Fruit fly (Drosophila melanogaster): Measurements from ENCODE around the gene CG33003.

dm6 chr2L:4360882-4361281 lies 39.9 kb upstream of the CG33003 start:
- TF ChIP-seq psq (optimal IDR thresholded peaks at IDR 0.05) (no peak), Myc (optimal IDR thresholded peaks at IDR 0.05) (no peak), insv (optimal IDR thresholded peaks at IDR 0.05) (no peak), Sin3A (optimal IDR thresholded peaks at IDR 0.05) (no peak), h (optimal IDR thresholded peaks at IDR 0.05) (no peak), ttk (optimal IDR thresholded peaks at IDR 0.05) (no peak)

Measured in Kc167 (cell line).